Worm (Caenorhabditis elegans) whole organism, L2 larva: Measurements from ENCODE around the gene mpst-2.
A peak's percentile ranks its signal among the peaks of the same experiment; 100 is the strongest.

Experiments
- lsy-2 ChIP-seq, 2 experiments: fragments of 150-350 bp in 1 of 2; sonication (generic microtip) in 1 of 2; optimal IDR thresholded peaks; 2 replicates each; lab custom pipeline; 2014 to 2017; ENCODE audit warnings: missing biosample characterization in 2 of 2, missing genetic modification characterization in 2 of 2
- unc-62 ChIP-seq: fragments of 150-350 bp; optimal IDR thresholded peaks from 2 replicates; lab custom pipeline; 2014; ENCODE audit warnings: missing biosample characterization, missing genetic modification reagents, missing genetic modification characterization

DNA sequence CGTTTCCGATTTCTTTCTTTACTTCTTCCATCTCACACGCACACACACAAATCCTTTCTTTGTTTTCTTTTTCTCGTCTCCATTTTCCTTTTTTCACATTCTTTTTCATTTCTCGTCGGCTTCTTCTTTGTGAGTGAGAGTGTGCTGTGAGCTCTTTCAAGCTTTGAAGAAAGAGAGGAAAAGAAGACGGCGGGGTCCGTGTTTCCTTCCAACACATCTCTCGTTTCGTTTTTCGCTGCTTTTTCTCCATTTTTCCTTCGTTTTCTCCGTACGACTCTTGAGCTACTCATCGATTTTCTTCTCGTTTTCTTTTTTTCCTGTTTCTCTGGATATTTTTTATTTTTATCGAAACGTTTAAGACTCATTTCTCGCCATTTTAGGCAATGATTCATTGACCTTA is 36.9 kb upstream of the mpst-2 start:
- TF ChIP-seq unc-62 (GFP tag; lab: Kevin White, UChicago) (no peak), lsy-2 (tag; optimal IDR thresholded peaks at IDR 0.05; lab: Kevin White, UChicago) (peak in 1 of 2 experiments; percentile 31)
